Fruit fly (Drosophila melanogaster) whole organism: ENCODE measurements around the gene tal-1A.

Source experiments
- CG8478 ChIP-seq: fragments of >200 bp; optimal IDR thresholded peaks from 2 replicates; lab custom pipeline; 2018; ENCODE audit warnings: inconsistent platforms
- Dll ChIP-seq: fragments of >200 bp; optimal IDR thresholded peaks from 2 replicates; lab custom pipeline; 2017
- EcR ChIP-seq, 2 experiments: fragments of >200 bp; optimal IDR thresholded peaks; 2 replicates each; lab custom pipeline; 2017; ENCODE audit warnings: missing biosample characterization in 2 of 2, missing genetic modification characterization in 2 of 2, missing genetic modification reagents in 2 of 2
- pan ChIP-seq: fragments of >200 bp; optimal IDR thresholded peaks from 2 replicates; lab custom pipeline; 2017
- psq ChIP-seq: fragments of >200 bp; optimal IDR thresholded peaks from 2 replicates; lab custom pipeline; 2017
- usp ChIP-seq: fragments of >200 bp; optimal IDR thresholded peaks from 2 replicates; lab custom pipeline; 2017; ENCODE audit warnings: missing biosample characterization, missing genetic modification characterization, mixed read lengths

- TF ChIP-seq usp (GFP tag; lab: Kevin White, UChicago) = no peak
- TF ChIP-seq psq = no peak
- TF ChIP-seq CG8478 (lab: Kevin White, UChicago) = no peak
- no peak for TF ChIP-seq Dll (lab: Kevin White, UChicago)
- TF ChIP-seq pan = no peak
- TF ChIP-seq EcR (GFP tag; optimal IDR thresholded peaks at IDR 0.05; lab: Kevin White, UChicago) = no peak
Measured at dm6 chr3R:13800430-13800848, 12.5 kb upstream of the tal-1A start.
